Fruit fly (Drosophila melanogaster): ENCODE measurements around the gene CG13855.

DNA sequence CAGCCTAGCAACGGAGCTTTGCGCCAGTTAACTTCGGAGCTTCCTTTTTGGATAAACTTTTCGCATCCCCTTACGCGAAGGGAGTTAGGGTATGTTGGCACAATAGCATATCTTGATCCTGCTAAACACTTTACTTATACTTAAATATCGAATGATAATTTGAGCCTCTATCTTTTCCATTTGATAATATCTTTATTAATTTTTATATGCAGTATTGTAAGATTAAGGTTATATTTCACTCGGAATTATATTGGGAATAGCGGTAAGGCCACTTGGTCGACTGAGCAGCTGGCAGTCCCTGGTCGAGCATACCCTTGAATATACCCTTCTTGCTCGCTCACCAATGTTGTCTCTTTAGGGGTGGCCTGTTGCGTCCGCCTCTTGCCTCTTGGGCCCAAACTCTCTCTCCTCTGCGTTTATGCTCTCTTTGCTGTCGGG is 36.9 kb upstream of the CG13855 start:
- TF ChIP-seq CG32121 (GFP tag; IDR thresholded peaks at IDR 0.05) (peak; percentile 64), CG17806 (tag; optimal IDR thresholded peaks at IDR 0.05) (peak; percentile 11), D1 (tag; optimal IDR thresholded peaks at IDR 0.05) (no peak), CG12605 (GFP tag; IDR thresholded peaks at IDR 0.05) (peak; percentile 68), Ets98B (GFP tag; IDR thresholded peaks at IDR 0.05) (peak; percentile 63), Pif1B (GFP tag; optimal IDR thresholded peaks at IDR 0.05) (peak; percentile 80), fd96Ca (GFP tag; IDR thresholded peaks at IDR 0.05) (peak; percentile 77), CG8159 (tag; optimal IDR thresholded peaks at IDR 0.05) (no peak), rn (GFP tag; IDR thresholded peaks at IDR 0.05) (peak; percentile 69), CG14655 (GFP tag; optimal IDR thresholded peaks at IDR 0.05) (no peak)
